Worm (Caenorhabditis elegans) whole organism, early embryonic: ENCODE measurements around the gene F58D2.2.

Source experiments
- F13C5.2 ChIP-seq: sonication (generic microtip); optimal IDR thresholded peaks from 2 replicates; lab custom pipeline; 2017; ENCODE audit warnings: mild to moderate bottlenecking, missing genetic modification characterization, inconsistent platforms, missing compliant biosample characterization
- ama-1 ChIP-seq: fragments of 150-350 bp; optimal IDR thresholded peaks from 2 replicates; lab custom pipeline; 2014
- ets-7 ChIP-seq: sonication (generic microtip); optimal IDR thresholded peaks from 2 replicates; lab custom pipeline; 2016; ENCODE audit warnings: missing genotype, missing genetic modification characterization, missing compliant biosample characterization
- flt-1 ChIP-seq: fragments of 200-800 bp; sonication (Bioruptor generic); IDR thresholded peaks from 2 replicates; pipeline ENCODE4 v1.3.6; 2022; ENCODE audit warnings: missing genetic modification characterization, missing compliant biosample characterization
- hmbx-1 ChIP-seq: sonication (generic microtip); optimal IDR thresholded peaks from 2 replicates; lab custom pipeline; 2016; ENCODE audit warnings: mild to moderate bottlenecking, missing genetic modification characterization, missing compliant biosample characterization
- hmg-4 ChIP-seq: fragments of 200-800 bp; sonication (Bioruptor generic); optimal IDR thresholded peaks from 2 replicates; lab custom pipeline; 2018; ENCODE audit warnings: mild to moderate bottlenecking, missing genetic modification characterization, missing compliant biosample characterization
- tra-4 ChIP-seq: sonication (generic microtip); optimal IDR thresholded peaks from 2 replicates; lab custom pipeline; 2017; ENCODE audit warnings: missing genetic modification characterization, missing compliant biosample characterization

ce11 chrIV:13231393-13231792 lies 41.8 kb downstream of the F58D2.2 start:
- TF ChIP-seq ama-1 = no peak
- peak; percentile 43 for TF ChIP-seq F13C5.2
- TF ChIP-seq hmbx-1 (tag; lab: Kevin White, UChicago) = no peak
- no peak for TF ChIP-seq tra-4 (tag; lab: Kevin White, UChicago)
- no peak for TF ChIP-seq hmg-4 (GFP tag; lab: Kevin White, UChicago)
- no peak for TF ChIP-seq ets-7 (tag; lab: Kevin White, UChicago)
- TF ChIP-seq flt-1 (GFP tag; lab: Robert Waterston, UW) = no peak
